Fruit fly (Drosophila melanogaster): ENCODE data around the gene CG31883.

dm6 chr2L:9569588-9570434, 41.5 kb downstream of the CG31883 start:
- TF ChIP-seq psq (optimal IDR thresholded peaks at IDR 0.05): no peak
- TF ChIP-seq EcR (GFP tag; optimal IDR thresholded peaks at IDR 0.05): no peak
